Worm (Caenorhabditis elegans) whole organism, young adult: ENCODE data around the gene rfl-1.

Source experiments
- B0035.1 ChIP-seq: sonication (generic microtip); optimal IDR thresholded peaks from 2 replicates; lab custom pipeline; 2016; ENCODE audit warnings: missing genetic modification characterization, mild to moderate bottlenecking, missing compliant biosample characterization, missing genotype, missing genetic modification reagents
- F10E7.11 ChIP-seq: sonication (generic microtip); optimal IDR thresholded peaks from 2 replicates; lab custom pipeline; 2017; ENCODE audit warnings: mild to moderate bottlenecking, missing genetic modification characterization, moderate library complexity, missing compliant biosample characterization
- F37B4.10 ChIP-seq: fragments of 200-800 bp; sonication (Bioruptor generic); IDR thresholded peaks from 2 replicates; pipeline ENCODE4 v1.3.6; 2022; ENCODE audit warnings: missing genetic modification characterization, missing compliant biosample characterization
- F39B2.1 ChIP-seq: fragments of 200-800 bp; sonication (Bioruptor generic); IDR thresholded peaks from 2 replicates; pipeline ENCODE4 v1.3.6; 2022; ENCODE audit warnings: missing genetic modification reagents, missing genetic modification characterization, missing compliant biosample characterization
- F49E8.2 ChIP-seq: sonication (generic microtip); optimal IDR thresholded peaks from 3 replicates; lab custom pipeline; 2017; ENCODE audit warnings: missing genetic modification characterization, mild to moderate bottlenecking, missing compliant biosample characterization, antibody characterized with exemption, moderate library complexity; ENCODE audit not compliant: insufficient read depth
- F55B11.4 ChIP-seq: sonication (generic microtip); optimal IDR thresholded peaks from 2 replicates; lab custom pipeline; 2016; ENCODE audit warnings: missing compliant biosample characterization, missing genetic modification characterization, borderline replicate concordance; ENCODE audit not compliant: insufficient read depth
- F57A8.1 ChIP-seq: fragments of 200-800 bp; sonication (Bioruptor generic); optimal IDR thresholded peaks from 2 replicates; lab custom pipeline; 2018; ENCODE audit warnings: mild to moderate bottlenecking, missing genetic modification characterization, moderate library complexity, missing compliant biosample characterization
- F57C9.4 ChIP-seq: sonication (generic microtip); optimal IDR thresholded peaks from 2 replicates; lab custom pipeline; 2017; ENCODE audit warnings: mild to moderate bottlenecking, missing genetic modification characterization, missing compliant biosample characterization
- K11D2.4 ChIP-seq: fragments of 200-800 bp; sonication (Bioruptor generic); IDR thresholded peaks from 2 replicates; pipeline ENCODE4 v1.3.6; 2022; ENCODE audit warnings: missing genetic modification reagents, missing genetic modification characterization, missing compliant biosample characterization
- T07F8.4 ChIP-seq: sonication (generic microtip); optimal IDR thresholded peaks from 2 replicates; lab custom pipeline; 2016; ENCODE audit warnings: mild to moderate bottlenecking, missing genetic modification characterization, moderate library complexity, missing compliant biosample characterization
- T26A5.8 ChIP-seq: sonication (generic microtip); optimal IDR thresholded peaks from 2 replicates; lab custom pipeline; 2016; ENCODE audit warnings: missing genetic modification characterization, missing compliant biosample characterization
- Y53G8AR.9 ChIP-seq: fragments of 200-800 bp; sonication (Bioruptor generic); conservative IDR thresholded peaks from 2 replicates; pipeline ENCODE4 v1.3.6; 2022; ENCODE audit warnings: missing genetic modification reagents, missing genetic modification characterization, missing compliant biosample characterization
- Y67H2A.10 ChIP-seq: fragments of 200-800 bp; sonication (Bioruptor generic); conservative IDR thresholded peaks from 2 replicates; pipeline ENCODE4 v1.3.6; 2022; ENCODE audit warnings: missing genetic modification reagents, missing genetic modification characterization, missing compliant biosample characterization
- ZK185.1 ChIP-seq: sonication (generic microtip); optimal IDR thresholded peaks from 2 replicates; lab custom pipeline; 2016; ENCODE audit warnings: mild to moderate bottlenecking, missing genetic modification characterization, missing compliant biosample characterization; ENCODE audit not compliant: poor library complexity, severe bottlenecking
- atf-7 ChIP-seq: sonication (generic microtip); optimal IDR thresholded peaks from 2 replicates; lab custom pipeline; 2017; ENCODE audit warnings: mild to moderate bottlenecking, missing genetic modification characterization, missing compliant biosample characterization
- athp-1 ChIP-seq: sonication (generic microtip); optimal IDR thresholded peaks from 2 replicates; lab custom pipeline; 2017; ENCODE audit warnings: mild to moderate bottlenecking, missing genetic modification characterization, missing compliant biosample characterization
- attf-5 ChIP-seq: fragments of 200-800 bp; sonication (Bioruptor generic); optimal IDR thresholded peaks from 2 replicates; lab custom pipeline; 2018; ENCODE audit warnings: mild to moderate bottlenecking, missing genetic modification characterization, missing compliant biosample characterization
- attf-6 ChIP-seq: fragments of 200-800 bp; sonication (Bioruptor generic); IDR thresholded peaks from 2 replicates; pipeline ENCODE4 v1.3.6; 2022; ENCODE audit warnings: missing genetic modification reagents, missing genetic modification characterization, missing compliant biosample characterization
- ceh-40 ChIP-seq: fragments of 200-800 bp; sonication (Bioruptor generic); IDR thresholded peaks from 2 replicates; pipeline ENCODE4 v1.3.6; 2022; ENCODE audit warnings: missing genetic modification characterization, missing compliant biosample characterization
- dox-1 ChIP-seq: fragments of 200-800 bp; sonication (Bioruptor generic); IDR thresholded peaks from 2 replicates; pipeline ENCODE4 v1.3.6; 2022; ENCODE audit warnings: missing genetic modification reagents, missing genetic modification characterization, missing compliant biosample characterization
- fkh-3 ChIP-seq: sonication (generic microtip); optimal IDR thresholded peaks from 2 replicates; lab custom pipeline; 2016; ENCODE audit warnings: mild to moderate bottlenecking, missing genetic modification characterization, missing compliant biosample characterization
- gei-17 ChIP-seq: fragments of 200-800 bp; sonication (Bioruptor generic); optimal IDR thresholded peaks from 2 replicates; lab custom pipeline; 2018; ENCODE audit warnings: mild to moderate bottlenecking, missing genetic modification characterization, missing compliant biosample characterization
- hlh-26 ChIP-seq: fragments of 200-800 bp; sonication (Bioruptor generic); conservative IDR thresholded peaks from 2 replicates; pipeline ENCODE4 v1.3.6; 2022; ENCODE audit warnings: missing genetic modification reagents, missing genetic modification characterization, missing compliant biosample characterization
- let-607 ChIP-seq, 2 experiments: fragments of 200-800 bp in 1 of 2; sonication (Bioruptor generic) in 1 of 2; sonication (generic microtip) in 1 of 2; optimal IDR thresholded peaks; 2 replicates each; lab custom pipeline; 2016 to 2018; ENCODE audit warnings: mild to moderate bottlenecking in 2 of 2, missing compliant biosample characterization in 2 of 2, missing genetic modification characterization in 2 of 2, moderate library complexity in 2 of 2, missing genotype in 1 of 2
- lin-26 ChIP-seq: fragments of 200-800 bp; sonication (Bioruptor generic); IDR thresholded peaks from 2 replicates; pipeline ENCODE4 v1.3.6; 2022; ENCODE audit warnings: missing genetic modification reagents, missing genetic modification characterization, missing compliant biosample characterization
- lin-40 ChIP-seq: sonication (generic microtip); optimal IDR thresholded peaks from 2 replicates; lab custom pipeline; 2016; ENCODE audit warnings: missing genetic modification characterization, mild to moderate bottlenecking, missing compliant biosample characterization, missing genotype, missing genetic modification reagents
- lsl-1 ChIP-seq: fragments of 200-800 bp; sonication (Bioruptor generic); optimal IDR thresholded peaks from 2 replicates; lab custom pipeline; 2018; ENCODE audit warnings: mild to moderate bottlenecking, missing genetic modification characterization, moderate library complexity, missing compliant biosample characterization
- madf-6 ChIP-seq: fragments of 200-800 bp; sonication (Bioruptor generic); IDR thresholded peaks from 2 replicates; pipeline ENCODE4 v1.3.6; 2022; ENCODE audit warnings: missing genetic modification reagents, missing genetic modification characterization, missing compliant biosample characterization
- madf-8 ChIP-seq: fragments of 200-800 bp; sonication (Bioruptor generic); conservative IDR thresholded peaks from 2 replicates; pipeline ENCODE4 v1.3.6; 2022; ENCODE audit warnings: missing genetic modification reagents, missing genetic modification characterization, missing compliant biosample characterization
- mes-4 ChIP-seq: sonication (generic microtip); optimal IDR thresholded peaks from 2 replicates; lab custom pipeline; 2016; ENCODE audit warnings: missing genotype, missing genetic modification characterization, missing compliant biosample characterization
- nhr-120 ChIP-seq: fragments of 200-800 bp; sonication (Bioruptor generic); IDR thresholded peaks from 2 replicates; pipeline ENCODE4 v1.3.6; 2022; ENCODE audit warnings: missing genetic modification characterization, missing compliant biosample characterization
- nhr-27 ChIP-seq: fragments of 200-800 bp; sonication (Bioruptor generic); optimal IDR thresholded peaks from 2 replicates; lab custom pipeline; 2018; ENCODE audit warnings: mild to moderate bottlenecking, missing genetic modification characterization, moderate library complexity, missing compliant biosample characterization
- pha-4 ChIP-seq: fragments of 150-350 bp; sonication (generic microtip); optimal IDR thresholded peaks from 2 replicates; lab custom pipeline; 2014; ENCODE audit warnings: missing biosample characterization, missing genetic modification reagents, missing genetic modification characterization
- rec-8 ChIP-seq, 2 experiments: sonication (generic microtip); optimal IDR thresholded peaks; 2 replicates each; lab custom pipeline; 2016; ENCODE audit warnings: mild to moderate bottlenecking in 2 of 2, missing genetic modification characterization in 2 of 2, missing genetic modification reagents in 2 of 2, missing genotype in 2 of 2, missing biosample characterization in 1 of 2, missing compliant biosample characterization in 1 of 2, moderate library complexity in 1 of 2
- rpc-1 ChIP-seq, 2 experiments: fragments of 150-350 bp in 1 of 2; sonication (generic microtip) in 1 of 2; optimal IDR thresholded peaks; 2 replicates each; lab custom pipeline; 2014 to 2018; ENCODE audit warnings: missing biosample characterization in 1 of 2, missing genetic modification characterization in 1 of 2, missing genetic modification reagents in 1 of 2, missing genotype in 1 of 2
- sea-2 ChIP-seq: fragments of 200-800 bp; sonication (Bioruptor generic); IDR thresholded peaks from 2 replicates; pipeline ENCODE4 v1.3.6; 2022; ENCODE audit warnings: missing genetic modification characterization, missing compliant biosample characterization
- snpc-1.1 ChIP-seq: sonication (generic microtip); optimal IDR thresholded peaks from 2 replicates; lab custom pipeline; 2017; ENCODE audit warnings: missing genetic modification characterization, mild to moderate bottlenecking, missing compliant biosample characterization, antibody characterized with exemption, moderate library complexity, missing genotype, missing genetic modification reagents; ENCODE audit not compliant: insufficient read depth
- snpc-3.4 ChIP-seq: sonication (generic microtip); optimal IDR thresholded peaks from 2 replicates; lab custom pipeline; 2017; ENCODE audit warnings: missing genetic modification characterization, mild to moderate bottlenecking, missing compliant biosample characterization, antibody characterized with exemption, moderate library complexity, missing genotype, missing genetic modification reagents
- snpc-4 ChIP-seq, 5 experiments: fragments of 150-350 bp in 1 of 5; sonication (generic microtip) in 4 of 5; optimal IDR thresholded peaks; 2 replicates each; lab custom pipeline; 2014 to 2018; ENCODE audit warnings: missing genetic modification characterization in 5 of 5, missing biosample characterization in 3 of 5, antibody characterized with exemption in 2 of 5, mild to moderate bottlenecking in 2 of 5, missing compliant biosample characterization in 2 of 5, missing genotype in 2 of 5, moderate library complexity in 2 of 5, missing genetic modification reagents in 1 of 5
- sptf-2 ChIP-seq: fragments of 200-800 bp; sonication (Bioruptor generic); optimal IDR thresholded peaks from 2 replicates; lab custom pipeline; 2018; ENCODE audit warnings: mild to moderate bottlenecking, missing genetic modification characterization, missing compliant biosample characterization
- tbx-9 ChIP-seq: sonication (generic microtip); optimal IDR thresholded peaks from 2 replicates; lab custom pipeline; 2016; ENCODE audit warnings: borderline replicate concordance, missing genetic modification characterization, inconsistent platforms, missing compliant biosample characterization
- unc-130 ChIP-seq: sonication (generic microtip); optimal IDR thresholded peaks from 2 replicates; lab custom pipeline; 2016; ENCODE audit warnings: missing genetic modification reagents, missing genetic modification characterization, missing compliant biosample characterization
- zim-3 ChIP-seq: sonication (generic microtip); optimal IDR thresholded peaks from 2 replicates; lab custom pipeline; 2017; ENCODE audit warnings: mild to moderate bottlenecking, missing genetic modification characterization, moderate library complexity, missing compliant biosample characterization
- ztf-18 ChIP-seq: sonication (generic microtip); optimal IDR thresholded peaks from 2 replicates; lab custom pipeline; 2016; ENCODE audit warnings: missing genotype, mild to moderate bottlenecking, missing genetic modification characterization, missing compliant biosample characterization
- ztf-6 ChIP-seq: fragments of 200-800 bp; sonication (Bioruptor generic); IDR thresholded peaks from 2 replicates; pipeline ENCODE4 v1.3.6; 2022; ENCODE audit warnings: missing genetic modification reagents, missing genetic modification characterization, missing compliant biosample characterization

The rfl-1 gene

ce11 chrIII:6971662-6972284 is 49.2 kb upstream of the rfl-1 start, which contains the start of the genes eef-1A.1 and rfc-4 (continued):
- peak; percentile 84 for TF ChIP-seq K11D2.4 (GFP tag; lab: Robert Waterston, UW)
- TF ChIP-seq gei-17 (GFP tag; lab: Kevin White, UChicago), result peak; percentile 58
- no peak for TF ChIP-seq sea-2 (GFP tag; lab: Robert Waterston, UW)
- peak; percentile 49; the same call in 1 of the 2 replicates for TF ChIP-seq F39B2.1 (GFP tag; lab: Robert Waterston, UW)
- peak; percentile 74; the same call in 1 of the 2 replicates for TF ChIP-seq Y67H2A.10 (GFP tag; lab: Robert Waterston, UW)
- TF ChIP-seq lsl-1 (GFP tag; lab: Kevin White, UChicago), result peak; percentile 90
- no peak for TF ChIP-seq T07F8.4 (tag; lab: Kevin White, UChicago)
- TF ChIP-seq zim-3 (tag; lab: Kevin White, UChicago), result no peak
- no peak for TF ChIP-seq F57C9.4
- no peak for TF ChIP-seq nhr-120 (GFP tag; lab: Robert Waterston, UW)
- peak; percentile 11; the same call in 1 of the 2 replicates for TF ChIP-seq lin-26
- TF ChIP-seq sptf-2 (GFP tag; lab: Kevin White, UChicago), result no peak
- TF ChIP-seq T26A5.8 (tag; lab: Kevin White, UChicago), result no peak
- TF ChIP-seq F10E7.11, result no peak
- no peak for TF ChIP-seq attf-6
- TF ChIP-seq Y53G8AR.9 (GFP tag; lab: Robert Waterston, UW), result peak; percentile 81
- peak; percentile 92 for TF ChIP-seq ZK185.1 (tag; lab: Kevin White, UChicago)
- TF ChIP-seq fkh-3 (tag; lab: Kevin White, UChicago), result no peak
- TF ChIP-seq ztf-6 (GFP tag; lab: Robert Waterston, UW), result 0 out of 2 replicates have a peak, but pooled peaks have one; percentile 17
- peak; percentile 93 for TF ChIP-seq pha-4 (tag; lab: Kevin White, UChicago)
- TF ChIP-seq rpc-1 (optimal IDR thresholded peaks at IDR 0.05; lab: Kevin White, UChicago), result peak; percentile 16
- TF ChIP-seq rpc-1 (tag; optimal IDR thresholded peaks at IDR 0.05; lab: Kevin White, UChicago), result no peak
- TF ChIP-seq let-607 (tag; optimal IDR thresholded peaks at IDR 0.05; lab: Kevin White, UChicago), result peak; percentile 66 to 84
- peak; percentile 9 for TF ChIP-seq snpc-4 (GFP tag; optimal IDR thresholded peaks at IDR 0.05; lab: Kevin White, UChicago)
- peak; percentile 73 to 87 (median 80) for TF ChIP-seq snpc-4 (tag; optimal IDR thresholded peaks at IDR 0.05; lab: Kevin White, UChicago)
- peak; percentile 91 for TF ChIP-seq madf-6 (GFP tag; lab: Robert Waterston, UW)
- TF ChIP-seq F49E8.2, result peak; percentile 89
- TF ChIP-seq F55B11.4 (tag; lab: Kevin White, UChicago), result no peak
- TF ChIP-seq athp-1 (tag; lab: Kevin White, UChicago), result peak; percentile 51
- TF ChIP-seq mes-4 (tag; lab: Kevin White, UChicago), result no peak
- no peak for TF ChIP-seq F57A8.1
- peak; percentile 57 for TF ChIP-seq atf-7 (tag; lab: Kevin White, UChicago)
- no peak for TF ChIP-seq tbx-9 (tag; lab: Kevin White, UChicago)
- no peak for TF ChIP-seq nhr-27 (tag; lab: Kevin White, UChicago)
- TF ChIP-seq madf-8 (GFP tag; lab: Robert Waterston, UW), result peak; percentile 66
- peak; percentile 67 for TF ChIP-seq unc-130 (GFP tag; lab: Kevin White, UChicago)
- TF ChIP-seq B0035.1, result peak; percentile 52
- TF ChIP-seq dox-1 (GFP tag; lab: Robert Waterston, UW), result peak; percentile 93
- peak; percentile 89 for TF ChIP-seq lin-40 (tag; lab: Kevin White, UChicago)
- TF ChIP-seq snpc-3.4 (tag; lab: Kevin White, UChicago), result peak; percentile 92
- TF ChIP-seq snpc-1.1 (tag; lab: Kevin White, UChicago), result peak; percentile 61
- no peak for TF ChIP-seq rec-8 (tag; optimal IDR thresholded peaks at IDR 0.05; lab: Kevin White, UChicago)
- TF ChIP-seq ceh-40, result no peak
- TF ChIP-seq attf-5 (GFP tag; lab: Kevin White, UChicago), result peak; percentile 97
- TF ChIP-seq hlh-26 (GFP tag; lab: Robert Waterston, UW), result no peak
- TF ChIP-seq F37B4.10 (GFP tag; lab: Robert Waterston, UW), result no peak
- peak; percentile 75 for TF ChIP-seq ztf-18
